Worm (Caenorhabditis elegans) whole organism, mixed stage, embryonic: ENCODE data around the gene C54D10.4.

Experiments
- blmp-1 ChIP-seq: fragments of 150-350 bp; optimal IDR thresholded peaks from 2 replicates; lab custom pipeline; 2014; ENCODE audit warnings: missing biosample characterization, missing genetic modification characterization
- ceh-43 ChIP-seq: fragments of 200-800 bp; sonication (Bioruptor generic); optimal IDR thresholded peaks from 2 replicates; lab custom pipeline; 2018; ENCODE audit warnings: mild to moderate bottlenecking, missing genetic modification characterization, moderate library complexity, missing compliant biosample characterization
- lin-13 ChIP-seq: fragments of 150-350 bp; optimal IDR thresholded peaks from 2 replicates; lab custom pipeline; 2014; ENCODE audit warnings: missing biosample characterization, missing genetic modification characterization
- lin-32 ChIP-seq: fragments of 200-800 bp; sonication (Bioruptor generic); optimal IDR thresholded peaks from 2 replicates; lab custom pipeline; 2018; ENCODE audit warnings: mild to moderate bottlenecking, missing genetic modification characterization, missing compliant biosample characterization
- nhr-237 ChIP-seq: fragments of 150-350 bp; optimal IDR thresholded peaks from 2 replicates; lab custom pipeline; 2014; ENCODE audit warnings: missing biosample characterization, missing genetic modification characterization
- nhr-28 ChIP-seq: fragments of 150-350 bp; optimal IDR thresholded peaks from 2 replicates; lab custom pipeline; 2014; ENCODE audit warnings: missing biosample characterization, missing genetic modification characterization
- nhr-76 ChIP-seq: sonication (generic microtip); optimal IDR thresholded peaks from 2 replicates; lab custom pipeline; 2017; ENCODE audit warnings: missing biosample characterization, missing genetic modification characterization
- pha-4 ChIP-seq: fragments of 150-350 bp; optimal IDR thresholded peaks from 2 replicates; lab custom pipeline; 2018; ENCODE audit warnings: missing biosample characterization, missing genetic modification reagents, missing genetic modification characterization
- snpc-4 ChIP-seq: fragments of 150-350 bp; optimal IDR thresholded peaks from 2 replicates; lab custom pipeline; 2014; ENCODE audit warnings: missing biosample characterization, missing genetic modification characterization
- unc-62 ChIP-seq: fragments of 150-350 bp; optimal IDR thresholded peaks from 2 replicates; lab custom pipeline; 2014; ENCODE audit warnings: missing biosample characterization, missing genetic modification reagents, missing genetic modification characterization
- zip-8 ChIP-seq: fragments of 150-350 bp; optimal IDR thresholded peaks from 2 replicates; lab custom pipeline; 2014; ENCODE audit warnings: missing biosample characterization, missing genetic modification characterization

- TF ChIP-seq lin-13 (tag; lab: Kevin White, UChicago) (no peak), unc-62 (GFP tag; lab: Kevin White, UChicago) (no peak), pha-4 (tag; lab: Kevin White, UChicago) (no peak), ceh-43 (no peak), blmp-1 (tag; lab: Kevin White, UChicago) (no peak), lin-32 (GFP tag; lab: Kevin White, UChicago) (no peak), nhr-76 (tag; lab: Kevin White, UChicago) (no peak), nhr-237 (tag; lab: Kevin White, UChicago) (no peak), snpc-4 (no peak), zip-8 (no peak), nhr-28 (tag; lab: Kevin White, UChicago) (no peak)
These were observed 20.7 kb upstream of the C54D10.4 start, which contains the start of gene pals-37 for ce11 chrV:12441420-12441819.
